Fruit fly (Drosophila melanogaster) whole organism, embryonic: Measurements from ENCODE around the gene CG9372.

Experiments used
- Aef1 ChIP-seq: fragments of 200-800 bp; sonication (Bioruptor generic); IDR thresholded peaks from 3 replicates; pipeline ENCODE4 v1.3.6; 2022; ENCODE audit warnings: missing biosample characterization, missing genetic modification characterization
- Atf3 ChIP-seq: fragments of 200-800 bp; sonication (Bioruptor generic); optimal IDR thresholded peaks from 3 replicates; lab custom pipeline; 2016; ENCODE audit warnings: missing biosample characterization, missing genetic modification characterization
- B-H1 ChIP-seq: fragments of 200-800 bp; sonication (Bioruptor generic); IDR thresholded peaks from 3 replicates; pipeline ENCODE4 v1.3.6; 2022; ENCODE audit warnings: missing biosample characterization, missing genetic modification characterization
- BtbVII ChIP-seq: fragments of 200-800 bp; sonication (Bioruptor generic); optimal IDR thresholded peaks from 3 replicates; lab custom pipeline; 2017; ENCODE audit warnings: missing biosample characterization, mild to moderate bottlenecking, missing genetic modification characterization
- CG10979 ChIP-seq: fragments of 200-800 bp; sonication (Bioruptor generic); optimal IDR thresholded peaks from 2 replicates; lab custom pipeline; 2018; ENCODE audit warnings: missing biosample characterization, mild to moderate bottlenecking, missing genetic modification characterization, moderate library complexity
- CG15479 ChIP-seq: fragments of 200-800 bp; sonication (Bioruptor generic); optimal IDR thresholded peaks from 3 replicates; lab custom pipeline; 2019; ENCODE audit warnings: missing biosample characterization, mild to moderate bottlenecking, missing genetic modification characterization, moderate library complexity
- CG15601 ChIP-seq: fragments of 200-800 bp; sonication (Bioruptor generic); optimal IDR thresholded peaks from 3 replicates; lab custom pipeline; 2019; ENCODE audit warnings: missing biosample characterization, mild to moderate bottlenecking, missing genetic modification characterization, moderate library complexity
- CG16813 ChIP-seq: fragments of 200-800 bp; sonication (Bioruptor generic); IDR thresholded peaks from 3 replicates; pipeline ENCODE4 v1.3.6; 2022; ENCODE audit warnings: missing biosample characterization, missing genetic modification characterization; ENCODE audit not compliant: partially characterized antibody
- CG18262 ChIP-seq: fragments of 200-800 bp; optimal IDR thresholded peaks from 3 replicates; lab custom pipeline; 2019; ENCODE audit warnings: missing biosample characterization, mild to moderate bottlenecking, missing genetic modification characterization, moderate library complexity
- CG2875 ChIP-seq: fragments of 200-800 bp; sonication (Bioruptor generic); optimal IDR thresholded peaks from 2 replicates; lab custom pipeline; 2017; ENCODE audit warnings: missing biosample characterization, mild to moderate bottlenecking, missing genetic modification characterization, missing genetic modification reagents
- CG32532 ChIP-seq: fragments of 200-800 bp; sonication (Bioruptor generic); IDR thresholded peaks from 2 replicates; pipeline ENCODE4 v1.3.6; 2022; ENCODE audit warnings: missing biosample characterization, missing genetic modification characterization
- CG34224 ChIP-seq: fragments of 200-800 bp; sonication (Bioruptor generic); IDR thresholded peaks from 3 replicates; pipeline ENCODE4 v1.3.6; 2022; ENCODE audit warnings: missing biosample characterization, missing genetic modification characterization; ENCODE audit not compliant: partially characterized antibody
- CG3726 ChIP-seq: fragments of 200-800 bp; sonication (Bioruptor generic); IDR thresholded peaks from 3 replicates; pipeline ENCODE4, ENCODE4 v1.3.6; 2022; ENCODE audit warnings: missing biosample characterization, missing genetic modification characterization
- CG6813 ChIP-seq: fragments of 200-800 bp; sonication (Bioruptor generic); optimal IDR thresholded peaks from 2 replicates; lab custom pipeline; 2017; ENCODE audit warnings: missing biosample characterization, missing genetic modification characterization, mild to moderate bottlenecking, moderate library complexity, missing genetic modification reagents
- CG8281 ChIP-seq: fragments of 200-800 bp; sonication (Bioruptor generic); optimal IDR thresholded peaks from 2 replicates; lab custom pipeline; 2018; ENCODE audit warnings: missing biosample characterization, mild to moderate bottlenecking, missing genetic modification characterization, moderate library complexity
- CG8924 ChIP-seq: fragments of 200-800 bp; optimal IDR thresholded peaks from 3 replicates; lab custom pipeline; 2019; ENCODE audit warnings: missing biosample characterization, mild to moderate bottlenecking, missing genetic modification characterization, moderate library complexity
- CG9437 ChIP-seq: fragments of 200-800 bp; sonication (Bioruptor generic); optimal IDR thresholded peaks from 2 replicates; lab custom pipeline; 2018; ENCODE audit warnings: missing biosample characterization, mild to moderate bottlenecking, missing genetic modification characterization
- Dbx ChIP-seq: fragments of 200-800 bp; sonication (Bioruptor generic); IDR thresholded peaks from 3 replicates; pipeline ENCODE4 v1.3.6; 2022; ENCODE audit warnings: missing biosample characterization, missing genetic modification characterization
- Gsc ChIP-seq: fragments of 200-800 bp; sonication (Bioruptor generic); IDR thresholded peaks from 2 replicates; pipeline ENCODE4 v1.3.6; 2022; ENCODE audit warnings: missing biosample characterization, missing genetic modification characterization
- HLHmδ ChIP-seq: fragments of 200-800 bp; sonication (Bioruptor generic); optimal IDR thresholded peaks from 2 replicates; lab custom pipeline; 2018; ENCODE audit warnings: missing biosample characterization, mild to moderate bottlenecking, missing genetic modification characterization, moderate library complexity
- Hmx ChIP-seq: fragments of 200-800 bp; sonication (Bioruptor generic); optimal IDR thresholded peaks from 2 replicates; lab custom pipeline; 2016; ENCODE audit warnings: missing biosample characterization, missing genetic modification characterization
- Hr3 ChIP-seq: fragments of 200-800 bp; sonication (Bioruptor generic); optimal IDR thresholded peaks from 3 replicates; lab custom pipeline; 2016; ENCODE audit warnings: missing biosample characterization, missing genetic modification characterization
- Jarid2 ChIP-seq: fragments of 200-800 bp; sonication (Bioruptor generic); optimal IDR thresholded peaks from 3 replicates; lab custom pipeline; 2017; ENCODE audit warnings: mild to moderate bottlenecking, missing biosample characterization, missing genetic modification reagents, missing genetic modification characterization
- Lhr ChIP-seq: fragments of 200-800 bp; sonication (Bioruptor generic); optimal IDR thresholded peaks from 3 replicates; lab custom pipeline; 2017; ENCODE audit warnings: mild to moderate bottlenecking, missing biosample characterization, missing genetic modification reagents, missing genetic modification characterization
- Med ChIP-seq: fragments of 200-800 bp; sonication (Bioruptor generic); peaks from one replicate; lab custom pipeline; 2016; ENCODE audit warnings: missing biosample characterization, missing genetic modification characterization, mild to moderate bottlenecking, inconsistent platforms, moderate library complexity
- Myb ChIP-seq: fragments of 200-800 bp; sonication (Bioruptor generic); optimal IDR thresholded peaks from 2 replicates; lab custom pipeline; 2016; ENCODE audit warnings: missing biosample characterization, missing genetic modification characterization
- NK7.1 ChIP-seq: fragments of 200-800 bp; sonication (Bioruptor generic); optimal IDR thresholded peaks from 3 replicates; lab custom pipeline; 2016; ENCODE audit warnings: missing biosample characterization, missing genetic modification characterization
- Oli ChIP-seq: fragments of 200-800 bp; sonication (Bioruptor generic); optimal IDR thresholded peaks from 2 replicates; lab custom pipeline; 2018; ENCODE audit warnings: missing biosample characterization, mild to moderate bottlenecking, missing genetic modification characterization, moderate library complexity
- Ssrp ChIP-seq: fragments of 200-800 bp; sonication (Bioruptor generic); optimal IDR thresholded peaks from 2 replicates; lab custom pipeline; 2018; ENCODE audit warnings: missing biosample characterization, mild to moderate bottlenecking, missing genetic modification characterization, moderate library complexity
- ato ChIP-seq: fragments of 200-800 bp; sonication (Bioruptor generic); IDR thresholded peaks from 2 replicates; pipeline ENCODE4 v1.3.6; 2022; ENCODE audit warnings: missing biosample characterization, missing genetic modification characterization; ENCODE audit not compliant: partially characterized antibody
- cato ChIP-seq: fragments of 200-800 bp; sonication (Bioruptor generic); optimal IDR thresholded peaks from 2 replicates; lab custom pipeline; 2016; ENCODE audit warnings: missing biosample characterization, missing genetic modification characterization, borderline replicate concordance
- chif ChIP-seq, 2 experiments: fragments of 200-800 bp; sonication (Bioruptor generic); optimal IDR thresholded peaks; 3 replicates each; lab custom pipeline; 2016; ENCODE audit warnings: missing biosample characterization in 2 of 2, missing genetic modification characterization in 2 of 2
- dm ChIP-seq: fragments of 200-800 bp; sonication (Bioruptor generic); optimal IDR thresholded peaks from 3 replicates; lab custom pipeline; 2016; ENCODE audit warnings: missing biosample characterization, missing genetic modification characterization
- ems ChIP-seq: fragments of 200-800 bp; sonication (Bioruptor generic); optimal IDR thresholded peaks from 3 replicates; lab custom pipeline; 2016; ENCODE audit warnings: missing biosample characterization, missing genetic modification characterization
- en ChIP-seq: fragments of 200-800 bp; sonication (Bioruptor generic); optimal IDR thresholded peaks from 2 replicates; lab custom pipeline; 2016; ENCODE audit warnings: missing biosample characterization, missing genetic modification characterization
- eyg ChIP-seq: fragments of 200-800 bp; sonication (Bioruptor generic); optimal IDR thresholded peaks from 3 replicates; lab custom pipeline; 2016; ENCODE audit warnings: missing biosample characterization, missing genetic modification characterization
- fd102C ChIP-seq: fragments of 200-800 bp; sonication (Bioruptor generic); optimal IDR thresholded peaks from 2 replicates; lab custom pipeline; 2018; ENCODE audit warnings: missing biosample characterization, mild to moderate bottlenecking, missing genetic modification characterization, moderate library complexity
- ham ChIP-seq: fragments of 200-800 bp; sonication (Bioruptor generic); IDR thresholded peaks from 2 replicates; pipeline ENCODE4 v1.3.6; 2022; ENCODE audit warnings: missing biosample characterization, missing genetic modification characterization
- hb ChIP-seq: fragments of 200-800 bp; sonication (Bioruptor generic); IDR thresholded peaks from 3 replicates; pipeline ENCODE4 v1.3.6; 2022; ENCODE audit warnings: missing biosample characterization, missing genetic modification characterization; ENCODE audit not compliant: partially characterized antibody
- jigr1 ChIP-seq: fragments of 200-800 bp; sonication (Bioruptor generic); IDR thresholded peaks from 3 replicates; pipeline ENCODE4 v1.3.6; 2022; ENCODE audit warnings: missing biosample characterization, missing genetic modification characterization
- kah ChIP-seq: fragments of 200-800 bp; sonication (Bioruptor generic); optimal IDR thresholded peaks from 2 replicates; lab custom pipeline; 2018; ENCODE audit warnings: missing biosample characterization, mild to moderate bottlenecking, missing genetic modification characterization
- kni ChIP-seq: fragments of 200-800 bp; sonication (Bioruptor generic); optimal IDR thresholded peaks from 3 replicates; lab custom pipeline; 2017; ENCODE audit warnings: mild to moderate bottlenecking, missing biosample characterization, missing genetic modification reagents, missing genetic modification characterization
- lmd ChIP-seq: fragments of 200-800 bp; sonication (Bioruptor generic); IDR thresholded peaks from 2 replicates; pipeline ENCODE4 v1.3.6; 2022; ENCODE audit warnings: missing biosample characterization, missing genetic modification characterization
- lola ChIP-seq, 3 experiments: fragments of >200 bp in 2 of 3; fragments of 200-800 bp in 1 of 3; sonication (Bioruptor generic) in 1 of 3; optimal IDR thresholded peaks; 2 replicates each; lab custom pipeline; 2017 to 2019; ENCODE audit warnings: missing biosample characterization in 3 of 3, missing genetic modification characterization in 3 of 3, mild to moderate bottlenecking in 1 of 3, moderate library complexity in 1 of 3
- maf-S ChIP-seq: fragments of 200-800 bp; sonication (Bioruptor generic); optimal IDR thresholded peaks from 2 replicates; lab custom pipeline; 2016; ENCODE audit warnings: missing biosample characterization, missing genetic modification characterization
- pan ChIP-seq, 4 experiments: fragments of >200 bp in 3 of 4; fragments of 200-800 bp in 1 of 4; sonication (Bioruptor generic) in 1 of 4; optimal IDR thresholded peaks in 3 of 4; IDR thresholded peaks in 1 of 4; 2 replicates each; pipeline versions ENCODE4 v1.3.6 to Lab custom; 2017 to 2022; ENCODE audit warnings: missing biosample characterization in 2 of 4, missing genetic modification characterization in 2 of 4, mixed read lengths in 1 of 4
- pum ChIP-seq: fragments of 200-800 bp; sonication (Bioruptor generic); optimal IDR thresholded peaks from 2 replicates; lab custom pipeline; 2016; ENCODE audit warnings: missing biosample characterization, missing genetic modification characterization
- scrt ChIP-seq: fragments of 200-800 bp; sonication (Bioruptor generic); optimal IDR thresholded peaks from 2 replicates; lab custom pipeline; 2018; ENCODE audit warnings: missing biosample characterization, mild to moderate bottlenecking, missing genetic modification characterization, moderate library complexity
- sima ChIP-seq: fragments of 200-800 bp; sonication (Bioruptor generic); optimal IDR thresholded peaks from 2 replicates; lab custom pipeline; 2016; ENCODE audit warnings: missing biosample characterization, missing genetic modification characterization
- slou ChIP-seq: fragments of 200-800 bp; sonication (Bioruptor generic); optimal IDR thresholded peaks from 3 replicates; lab custom pipeline; 2016; ENCODE audit warnings: missing biosample characterization, missing genetic modification characterization

The CG9372 gene

DNA sequence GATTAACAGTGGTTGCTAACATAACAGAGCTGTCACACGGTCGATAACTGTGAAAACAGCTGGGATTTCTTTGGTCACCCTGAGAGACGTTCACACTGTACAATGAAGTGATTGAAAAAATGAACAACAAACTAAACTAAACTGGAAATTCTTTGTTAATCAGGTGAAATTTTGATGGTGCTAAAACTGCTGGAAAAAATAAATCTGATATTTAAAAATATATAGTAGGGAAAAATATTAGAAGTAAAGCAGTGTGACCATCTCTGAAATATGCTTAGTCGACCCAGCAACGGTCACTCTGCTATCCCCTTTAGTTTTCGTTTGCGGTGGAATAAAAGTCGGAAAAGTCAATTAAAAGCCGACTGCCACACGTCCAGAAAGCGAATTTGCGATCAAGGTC lies 20.0 kb upstream of the CG9372 start, which contains the start of the genes CG9231 and CG9330 (continued):
- TF ChIP-seq dm (no peak), Dbx (GFP tag; lab: Robert Waterston, UW) (no peak), B-H1 (GFP tag; lab: Robert Waterston, UW) (no peak), sima (GFP tag; lab: Kevin White, UChicago) (no peak), CG16813 (GFP tag; lab: Robert Waterston, UW) (no peak), CG8281 (tag; lab: Kevin White, UChicago) (no peak), chif (GFP tag; optimal IDR thresholded peaks at IDR 0.05; lab: Kevin White, UChicago) (no peak), CG6813 (no peak), kah (no peak), slou (no peak), kni (peak; percentile 38), Atf3 (no peak), CG34224 (peak; percentile 42; the same call in 1 of the 3 replicates), lola (GFP tag; optimal IDR thresholded peaks at IDR 0.05; lab: Kevin White, UChicago) (peak in 1 of 3 experiments; percentile 19), Lhr (GFP tag; lab: Kevin White, UChicago) (peak; percentile 69), Jarid2 (GFP tag; lab: Kevin White, UChicago) (no peak), Hr3 (GFP tag; lab: Kevin White, UChicago) (no peak), scrt (GFP tag; lab: Kevin White, UChicago) (no peak), Myb (peak; percentile 31), CG15479 (GFP tag; lab: Kevin White, UChicago) (peak; percentile 38), Hmx (GFP tag; lab: Kevin White, UChicago) (peak; percentile 8), ham (GFP tag; lab: Robert Waterston, UW) (no peak), BtbVII (no peak), CG18262 (peak; percentile 50), lmd (GFP tag; lab: Robert Waterston, UW) (no peak), Oli (no peak), maf-S (GFP tag; lab: Kevin White, UChicago) (peak; percentile 3), en (GFP tag; lab: Kevin White, UChicago) (no peak), CG8924 (tag; lab: Kevin White, UChicago) (peak; percentile 3), HLHmδ (GFP tag; lab: Kevin White, UChicago) (no peak), Med (GFP tag; lab: Kevin White, UChicago) (peak; percentile 83), jigr1 (GFP tag; lab: Robert Waterston, UW) (no peak), Aef1 (GFP tag; lab: Robert Waterston, UW) (no peak), NK7.1 (GFP tag; lab: Kevin White, UChicago) (no peak), Ssrp (tag; lab: Kevin White, UChicago) (no peak), CG3726 (no peak), CG10979 (tag; lab: Kevin White, UChicago) (no peak), hb (GFP tag; lab: Robert Waterston, UW) (no peak), CG9437 (GFP tag; lab: Kevin White, UChicago) (no peak), fd102C (GFP tag; lab: Kevin White, UChicago) (no peak), CG32532 (GFP tag; lab: Robert Waterston, UW) (no peak), eyg (no peak), ems (GFP tag; lab: Kevin White, UChicago) (peak; percentile 9), pan (optimal IDR thresholded peaks at IDR 0.05; lab: Kevin White, UChicago) (no peak), pan (GFP tag; optimal IDR thresholded peaks at IDR 0.05 in 1 of 2, IDR thresholded peaks at IDR 0.05 in 1 of 2) (peak in 1 of 2 experiments; percentile 60), ato (no peak), CG2875 (GFP tag; lab: Kevin White, UChicago) (no peak), Gsc (GFP tag; lab: Robert Waterston, UW) (no peak), CG15601 (tag; lab: Kevin White, UChicago) (peak; percentile 61), cato (no peak), pum (GFP tag; lab: Kevin White, UChicago) (peak; percentile 18)
